Worm (Caenorhabditis elegans) whole organism, L2 larva: Measurements from ENCODE around the gene mbk-2.

ENCODE experiments used
- C34F6.9 ChIP-seq: fragments of 150-350 bp; optimal IDR thresholded peaks from 2 replicates; lab custom pipeline; 2014; ENCODE audit warnings: missing biosample characterization, missing genetic modification characterization
- F13H6.1 ChIP-seq: sonication (generic microtip); optimal IDR thresholded peaks from 2 replicates; lab custom pipeline; 2016; ENCODE audit warnings: missing genetic modification characterization, missing compliant biosample characterization
- Y55F3AM.14 ChIP-seq: fragments of 200-800 bp; sonication (Bioruptor generic); optimal IDR thresholded peaks from 2 replicates; lab custom pipeline; 2018; ENCODE audit warnings: mild to moderate bottlenecking, missing genetic modification characterization, missing compliant biosample characterization
- ZK546.5 ChIP-seq: sonication (generic microtip); optimal IDR thresholded peaks from 2 replicates; lab custom pipeline; 2017; ENCODE audit warnings: missing biosample characterization, missing genetic modification characterization
- alr-1 ChIP-seq: fragments of 150-350 bp; optimal IDR thresholded peaks from 2 replicates; lab custom pipeline; 2014; ENCODE audit warnings: missing biosample characterization, missing genetic modification characterization
- blmp-1 ChIP-seq: sonication (generic microtip); optimal IDR thresholded peaks from 2 replicates; lab custom pipeline; 2017; ENCODE audit warnings: missing genetic modification characterization, mild to moderate bottlenecking, missing compliant biosample characterization, antibody characterized with exemption, moderate library complexity; ENCODE audit not compliant: insufficient read depth
- ceh-16 ChIP-seq: fragments of 150-350 bp; optimal IDR thresholded peaks from 2 replicates; lab custom pipeline; 2014; ENCODE audit warnings: missing biosample characterization, missing genetic modification characterization
- crh-2 ChIP-seq: sonication (generic microtip); optimal IDR thresholded peaks from 2 replicates; lab custom pipeline; 2017; ENCODE audit warnings: missing biosample characterization, missing genetic modification characterization
- dmd-4 ChIP-seq: sonication (generic microtip); optimal IDR thresholded peaks from 2 replicates; lab custom pipeline; 2017; ENCODE audit warnings: missing biosample characterization, missing genetic modification characterization
- elt-1 ChIP-seq: fragments of 150-350 bp; optimal IDR thresholded peaks from 2 replicates; lab custom pipeline; 2014; ENCODE audit warnings: missing biosample characterization, missing genetic modification characterization
- elt-3 ChIP-seq: sonication (generic microtip); optimal IDR thresholded peaks from 2 replicates; lab custom pipeline; 2017; ENCODE audit warnings: missing biosample characterization, missing genetic modification characterization
- fos-1 ChIP-seq: fragments of 150-350 bp; optimal IDR thresholded peaks from 2 replicates; lab custom pipeline; 2014; ENCODE audit warnings: missing biosample characterization, missing genetic modification characterization
- gmeb-1 ChIP-seq: fragments of 150-350 bp; optimal IDR thresholded peaks from 2 replicates; lab custom pipeline; 2014; ENCODE audit warnings: missing biosample characterization, missing genetic modification characterization
- lin-11 ChIP-seq: fragments of 150-350 bp; sonication (generic microtip); optimal IDR thresholded peaks from 2 replicates; lab custom pipeline; 2014; ENCODE audit warnings: missing biosample characterization, missing genetic modification characterization, inconsistent platforms, mixed read lengths
- lsy-2 ChIP-seq, 2 experiments: fragments of 150-350 bp in 1 of 2; sonication (generic microtip) in 1 of 2; optimal IDR thresholded peaks; 2 replicates each; lab custom pipeline; 2014 to 2017; ENCODE audit warnings: missing biosample characterization in 2 of 2, missing genetic modification characterization in 2 of 2
- mab-5 ChIP-seq: fragments of 150-350 bp; optimal IDR thresholded peaks from 2 replicates; lab custom pipeline; 2014; ENCODE audit warnings: missing biosample characterization, missing genetic modification characterization
- mdl-1 ChIP-seq, 2 experiments: fragments of 150-350 bp in 1 of 2; sonication (generic microtip) in 1 of 2; optimal IDR thresholded peaks; 2 replicates each; lab custom pipeline; 2017; ENCODE audit warnings: missing biosample characterization in 2 of 2, missing genetic modification characterization in 2 of 2
- nhr-12 ChIP-seq: fragments of 150-350 bp; optimal IDR thresholded peaks from 2 replicates; lab custom pipeline; 2014; ENCODE audit warnings: missing biosample characterization, missing genetic modification characterization
- nhr-129 ChIP-seq: fragments of 150-350 bp; optimal IDR thresholded peaks from 2 replicates; lab custom pipeline; 2014; ENCODE audit warnings: missing biosample characterization, missing genetic modification characterization
- nhr-21 ChIP-seq: fragments of 150-350 bp; optimal IDR thresholded peaks from 2 replicates; lab custom pipeline; 2014; ENCODE audit warnings: missing biosample characterization, missing genetic modification characterization
- nhr-23 ChIP-seq: fragments of 150-350 bp; optimal IDR thresholded peaks from 2 replicates; lab custom pipeline; 2014; ENCODE audit warnings: missing biosample characterization, missing genetic modification reagents, missing genetic modification characterization
- nhr-237 ChIP-seq: fragments of 150-350 bp; optimal IDR thresholded peaks from 2 replicates; lab custom pipeline; 2014; ENCODE audit warnings: missing biosample characterization, missing genetic modification characterization
- nhr-25 ChIP-seq: fragments of 150-350 bp; sonication (generic microtip); optimal IDR thresholded peaks from 3 replicates; lab custom pipeline; 2014; ENCODE audit warnings: missing biosample characterization, missing genetic modification characterization
- nhr-6 ChIP-seq: fragments of 150-350 bp; optimal IDR thresholded peaks from 2 replicates; lab custom pipeline; 2014; ENCODE audit warnings: missing biosample characterization, missing genetic modification characterization
- nhr-77 ChIP-seq: fragments of 150-350 bp; optimal IDR thresholded peaks from 2 replicates; lab custom pipeline; 2014; ENCODE audit warnings: missing biosample characterization, missing genetic modification characterization
- peb-1 ChIP-seq: fragments of 150-350 bp; optimal IDR thresholded peaks from 2 replicates; lab custom pipeline; 2014; ENCODE audit warnings: missing biosample characterization, missing genetic modification characterization
- sem-4 ChIP-seq: fragments of 150-350 bp; optimal IDR thresholded peaks from 2 replicates; lab custom pipeline; 2014; ENCODE audit warnings: missing biosample characterization, missing genetic modification reagents, missing genetic modification characterization
- skn-1 ChIP-seq: sonication (generic microtip); optimal IDR thresholded peaks from 2 replicates; lab custom pipeline; 2017; ENCODE audit warnings: missing biosample characterization, missing genetic modification characterization
- sma-3 ChIP-seq: sonication (generic microtip); optimal IDR thresholded peaks from 2 replicates; lab custom pipeline; 2016; ENCODE audit warnings: missing genetic modification reagents, missing genetic modification characterization, missing compliant biosample characterization
- sma-9 ChIP-seq, 2 experiments: fragments of 150-350 bp in 1 of 2; sonication (generic microtip) in 1 of 2; optimal IDR thresholded peaks; 2 replicates each; lab custom pipeline; 2014 to 2016; ENCODE audit warnings: missing genetic modification characterization in 2 of 2, mild to moderate bottlenecking in 1 of 2, missing biosample characterization in 1 of 2, missing compliant biosample characterization in 1 of 2, missing genetic modification reagents in 1 of 2, moderate library complexity in 1 of 2
- unc-62 ChIP-seq: fragments of 150-350 bp; optimal IDR thresholded peaks from 2 replicates; lab custom pipeline; 2014; ENCODE audit warnings: missing biosample characterization, missing genetic modification reagents, missing genetic modification characterization
- zag-1 ChIP-seq: fragments of 150-350 bp; optimal IDR thresholded peaks from 2 replicates; lab custom pipeline; 2014; ENCODE audit warnings: missing biosample characterization, missing genetic modification characterization
- ztf-11 ChIP-seq: sonication (generic microtip); optimal IDR thresholded peaks from 2 replicates; lab custom pipeline; 2017; ENCODE audit warnings: missing biosample characterization, missing genetic modification characterization

mbk-2 gene

ce11 chrIV:12995886-12996285 is 13.1 kb upstream of the mbk-2 start, which contains the start of gene K10D11.7:
TSS of gene K10D11.7 (minus strand) at chrIV:12995986.
- no peak for TF ChIP-seq elt-1 (tag; lab: Kevin White, UChicago)
- TF ChIP-seq ZK546.5 (tag; lab: Kevin White, UChicago) = no peak
- TF ChIP-seq sma-9 (GFP tag; optimal IDR thresholded peaks at IDR 0.05; lab: Kevin White, UChicago) = no peak
- TF ChIP-seq sma-9 (tag; optimal IDR thresholded peaks at IDR 0.05; lab: Kevin White, UChicago) = no peak
- no peak for TF ChIP-seq ztf-11 (tag; lab: Kevin White, UChicago)
- no peak for TF ChIP-seq nhr-237 (tag; lab: Kevin White, UChicago)
- no peak for TF ChIP-seq lin-11 (tag; lab: Kevin White, UChicago)
- TF ChIP-seq elt-3 (tag; lab: Kevin White, UChicago) = no peak
- no peak for TF ChIP-seq mab-5 (tag; lab: Kevin White, UChicago)
- no peak for TF ChIP-seq F13H6.1 (tag; lab: Kevin White, UChicago)
- TF ChIP-seq, all 48 proteins: peak for 0

DNA sequence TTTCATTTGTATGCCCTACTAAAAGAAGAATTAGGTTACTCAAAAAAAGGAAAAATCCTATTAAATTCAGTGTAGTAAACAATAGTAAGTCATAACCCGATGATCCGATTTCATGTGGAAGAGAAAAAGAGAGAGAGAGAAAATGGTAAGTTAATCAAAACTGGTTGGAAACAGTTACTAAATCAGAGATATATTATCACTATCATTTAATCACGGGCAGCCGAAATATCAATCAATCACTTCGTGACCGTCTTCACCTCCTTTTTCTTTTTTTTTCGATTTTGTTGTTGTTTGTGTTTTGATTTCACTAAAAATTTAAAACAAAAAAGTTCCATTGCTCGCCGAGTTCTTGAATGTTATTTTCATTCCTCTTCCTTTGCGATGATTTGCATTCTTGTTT is 11.4 kb upstream of the mbk-2 start:
- TF ChIP-seq Y55F3AM.14 (no peak), ZK546.5 (tag; lab: Kevin White, UChicago) (no peak), sma-9 (GFP tag; optimal IDR thresholded peaks at IDR 0.05; lab: Kevin White, UChicago) (peak; percentile 47), sma-9 (tag; optimal IDR thresholded peaks at IDR 0.05; lab: Kevin White, UChicago) (no peak), zag-1 (tag; lab: Kevin White, UChicago) (no peak), elt-1 (tag; lab: Kevin White, UChicago) (no peak), blmp-1 (tag; lab: Kevin White, UChicago) (peak; percentile 10), nhr-129 (tag; lab: Kevin White, UChicago) (peak; percentile 34)

ce11 chrIV:12999087-12999486 is 9.9 kb upstream of the mbk-2 start:
- TF ChIP-seq zag-1 (tag; lab: Kevin White, UChicago) = no peak
- no peak for TF ChIP-seq lin-11 (tag; lab: Kevin White, UChicago)
- no peak for TF ChIP-seq nhr-12 (tag; lab: Kevin White, UChicago)
- no peak for TF ChIP-seq unc-62 (GFP tag; lab: Kevin White, UChicago)
- TF ChIP-seq sma-3 = no peak
- TF ChIP-seq nhr-23 = no peak
- no peak for TF ChIP-seq nhr-25
- TF ChIP-seq ztf-11 (tag; lab: Kevin White, UChicago) = no peak
- no peak for TF ChIP-seq elt-1 (tag; lab: Kevin White, UChicago)
- TF ChIP-seq nhr-77 (tag; lab: Kevin White, UChicago) = no peak
- no peak for TF ChIP-seq alr-1 (tag; lab: Kevin White, UChicago)
- TF ChIP-seq dmd-4 (tag; lab: Kevin White, UChicago) = no peak
- no peak for TF ChIP-seq skn-1
- no peak for TF ChIP-seq C34F6.9 (tag; lab: Kevin White, UChicago)
- TF ChIP-seq nhr-6 (tag; lab: Kevin White, UChicago) = no peak
- TF ChIP-seq nhr-129 (tag; lab: Kevin White, UChicago) = no peak

DNA sequence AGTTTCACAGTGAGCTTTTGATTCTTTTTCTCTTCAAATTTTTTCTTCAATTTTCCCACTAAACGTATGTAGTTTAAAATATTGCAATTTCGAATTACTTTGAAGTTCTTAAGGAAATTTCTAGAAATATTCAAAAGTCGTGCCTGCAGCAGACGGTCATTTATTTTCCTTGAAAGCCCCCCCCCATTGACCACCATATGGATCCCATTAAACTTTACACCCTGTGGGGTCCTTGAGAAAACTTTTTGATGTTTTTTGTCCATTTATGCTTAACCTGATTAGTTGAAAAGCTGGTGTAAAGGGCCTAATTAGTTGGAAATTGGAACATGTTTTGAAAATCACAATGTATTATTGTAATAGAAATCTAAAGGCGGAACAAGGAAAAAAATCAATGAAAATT is 549 bp downstream of the mbk-2 start:
- TF ChIP-seq lsy-2 (tag; optimal IDR thresholded peaks at IDR 0.05; lab: Kevin White, UChicago) (no peak), gmeb-1 (tag; lab: Kevin White, UChicago) (no peak), peb-1 (no peak), nhr-23 (no peak), Y55F3AM.14 (no peak), nhr-25 (no peak), sma-9 (GFP tag; optimal IDR thresholded peaks at IDR 0.05; lab: Kevin White, UChicago) (no peak), sma-9 (tag; optimal IDR thresholded peaks at IDR 0.05; lab: Kevin White, UChicago) (no peak), nhr-6 (tag; lab: Kevin White, UChicago) (no peak), sem-4 (tag; lab: Kevin White, UChicago) (no peak), sma-3 (no peak), mdl-1 (tag; optimal IDR thresholded peaks at IDR 0.05; lab: Kevin White, UChicago) (no peak), dmd-4 (tag; lab: Kevin White, UChicago) (no peak), unc-62 (GFP tag; lab: Kevin White, UChicago) (no peak), crh-2 (tag; lab: Kevin White, UChicago) (no peak), lin-11 (tag; lab: Kevin White, UChicago) (no peak)
- TF ChIP-seq, all 48 proteins: peak for 0

- TF ChIP-seq fos-1 (tag; lab: Kevin White, UChicago) (peak; percentile 0), sma-9 (GFP tag; optimal IDR thresholded peaks at IDR 0.05; lab: Kevin White, UChicago) (peak; percentile 42), sma-9 (tag; optimal IDR thresholded peaks at IDR 0.05; lab: Kevin White, UChicago) (no peak), blmp-1 (tag; lab: Kevin White, UChicago) (peak; percentile 95), nhr-237 (tag; lab: Kevin White, UChicago) (no peak), nhr-21 (no peak), ceh-16 (tag; lab: Kevin White, UChicago) (peak; percentile 74), nhr-25 (peak; percentile 67), crh-2 (tag; lab: Kevin White, UChicago) (peak; percentile 12), nhr-129 (tag; lab: Kevin White, UChicago) (peak; percentile 76), sem-4 (tag; lab: Kevin White, UChicago) (peak; percentile 74), C34F6.9 (tag; lab: Kevin White, UChicago) (no peak)
Measured at ce11 chrIV:13013231-13013630, 4.3 kb downstream of the mbk-2 start.
